Worm (Caenorhabditis elegans) whole organism, late embryonic: ENCODE data around the gene F10C2.7.
A peak's percentile ranks its signal among the peaks of the same experiment; 100 is the strongest.
"Not testable (repeated sequence)": the region's sequence is repeated elsewhere in the genome, so short reads cannot be mapped to it uniquely, and the experiment has no call there.

Experiments used
- C08G9.2 ChIP-seq: sonication (generic microtip); optimal IDR thresholded peaks from 2 replicates; lab custom pipeline; 2016; ENCODE audit warnings: mild to moderate bottlenecking, missing genetic modification characterization, moderate library complexity, missing compliant biosample characterization
- C38D4.7 ChIP-seq: fragments of 200-800 bp; sonication (Bioruptor generic); optimal IDR thresholded peaks from 2 replicates; lab custom pipeline; 2018; ENCODE audit warnings: mild to moderate bottlenecking, missing genetic modification characterization, moderate library complexity, missing compliant biosample characterization
- F13H6.1 ChIP-seq: sonication (generic microtip); optimal IDR thresholded peaks from 2 replicates; lab custom pipeline; 2016; ENCODE audit warnings: missing genetic modification characterization, missing compliant biosample characterization
- K02D7.2 ChIP-seq: sonication (generic microtip); optimal IDR thresholded peaks from 2 replicates; lab custom pipeline; 2017; ENCODE audit warnings: mild to moderate bottlenecking, missing genetic modification characterization, missing compliant biosample characterization
- K09A11.1 ChIP-seq: sonication (generic microtip); optimal IDR thresholded peaks from 2 replicates; lab custom pipeline; 2017; ENCODE audit warnings: antibody characterized with exemption, mild to moderate bottlenecking, missing genetic modification characterization, missing compliant biosample characterization; ENCODE audit not compliant: insufficient read depth
- T23F11.4 ChIP-seq: fragments of 200-800 bp; sonication (Bioruptor generic); optimal IDR thresholded peaks from 2 replicates; lab custom pipeline; 2018; ENCODE audit warnings: mild to moderate bottlenecking, missing genetic modification characterization, missing compliant biosample characterization
- Y22D7AL.16 ChIP-seq: sonication (generic microtip); optimal IDR thresholded peaks from 2 replicates; lab custom pipeline; 2016; ENCODE audit warnings: missing genetic modification characterization, missing compliant biosample characterization
- ahr-1 ChIP-seq: sonication (generic microtip); optimal IDR thresholded peaks from 2 replicates; lab custom pipeline; 2016; ENCODE audit warnings: missing genetic modification characterization, missing compliant biosample characterization
- ceh-14 ChIP-seq: sonication (generic microtip); optimal IDR thresholded peaks from 2 replicates; lab custom pipeline; 2016; ENCODE audit warnings: missing genotype, missing genetic modification characterization, missing compliant biosample characterization
- ceh-18 ChIP-seq: sonication (generic microtip); optimal IDR thresholded peaks from 2 replicates; lab custom pipeline; 2016; ENCODE audit warnings: missing genetic modification characterization, missing compliant biosample characterization
- ceh-2 ChIP-seq: sonication (generic microtip); optimal IDR thresholded peaks from 2 replicates; lab custom pipeline; 2016; ENCODE audit warnings: missing genotype, missing genetic modification characterization, missing compliant biosample characterization
- ceh-22 ChIP-seq: sonication (generic microtip); optimal IDR thresholded peaks from 2 replicates; lab custom pipeline; 2017; ENCODE audit warnings: missing biosample characterization, missing genetic modification characterization
- ceh-24 ChIP-seq: sonication (generic microtip); optimal IDR thresholded peaks from 2 replicates; lab custom pipeline; 2016; ENCODE audit warnings: mild to moderate bottlenecking, missing genetic modification characterization, missing compliant biosample characterization
- ceh-30 ChIP-seq: fragments of 150-350 bp; optimal IDR thresholded peaks from 2 replicates; lab custom pipeline; 2014; ENCODE audit warnings: missing biosample characterization, missing genetic modification characterization
- ceh-31 ChIP-seq: sonication (generic microtip); optimal IDR thresholded peaks from 2 replicates; lab custom pipeline; 2016; ENCODE audit warnings: missing genetic modification characterization, missing compliant biosample characterization
- ceh-34 ChIP-seq: sonication (generic microtip); optimal IDR thresholded peaks from 2 replicates; lab custom pipeline; 2016; ENCODE audit warnings: mild to moderate bottlenecking, missing genetic modification characterization, missing compliant biosample characterization
- ceh-45 ChIP-seq: fragments of 200-800 bp; sonication (Bioruptor generic); IDR thresholded peaks from 2 replicates; pipeline ENCODE4 v1.3.6; 2022; ENCODE audit warnings: missing genetic modification reagents, missing genetic modification characterization, missing compliant biosample characterization
- ceh-6 ChIP-seq: fragments of 200-800 bp; sonication (Bioruptor generic); optimal IDR thresholded peaks from 2 replicates; lab custom pipeline; 2018; ENCODE audit warnings: mild to moderate bottlenecking, missing genetic modification characterization, missing compliant biosample characterization
- ceh-9 ChIP-seq: sonication (generic microtip); optimal IDR thresholded peaks from 2 replicates; lab custom pipeline; 2016; ENCODE audit warnings: mild to moderate bottlenecking, missing genetic modification characterization, inconsistent platforms, missing compliant biosample characterization
- dve-1 ChIP-seq: sonication (generic microtip); optimal IDR thresholded peaks from 2 replicates; lab custom pipeline; 2017; ENCODE audit warnings: antibody characterized with exemption, mild to moderate bottlenecking, missing genetic modification characterization, missing compliant biosample characterization
- elt-4 ChIP-seq: sonication (generic microtip); optimal IDR thresholded peaks from 2 replicates; lab custom pipeline; 2016; ENCODE audit warnings: missing genetic modification characterization, missing compliant biosample characterization
- eyg-1 ChIP-seq: sonication (generic microtip); optimal IDR thresholded peaks from 2 replicates; lab custom pipeline; 2016; ENCODE audit warnings: missing genotype, missing genetic modification characterization, missing compliant biosample characterization
- fkh-6 ChIP-seq: sonication (generic microtip); optimal IDR thresholded peaks from 2 replicates; lab custom pipeline; 2016; ENCODE audit warnings: missing genetic modification characterization, missing compliant biosample characterization
- hlh-13 ChIP-seq: fragments of 200-800 bp; sonication (Bioruptor generic); optimal IDR thresholded peaks from 2 replicates; lab custom pipeline; 2018; ENCODE audit warnings: mild to moderate bottlenecking, missing genetic modification characterization, missing compliant biosample characterization
- hlh-15 ChIP-seq: sonication (generic microtip); optimal IDR thresholded peaks from 2 replicates; lab custom pipeline; 2016; ENCODE audit warnings: missing genetic modification characterization, missing compliant biosample characterization
- hlh-6 ChIP-seq: sonication (generic microtip); optimal IDR thresholded peaks from 2 replicates; lab custom pipeline; 2016; ENCODE audit warnings: missing genotype, missing genetic modification characterization, missing compliant biosample characterization
- hlh-8 ChIP-seq: sonication (generic microtip); optimal IDR thresholded peaks from 2 replicates; lab custom pipeline; 2016; ENCODE audit warnings: missing genotype, missing genetic modification characterization, missing compliant biosample characterization
- madf-2 ChIP-seq: sonication (generic microtip); optimal IDR thresholded peaks from 2 replicates; lab custom pipeline; 2017; ENCODE audit warnings: missing genetic modification characterization, missing compliant biosample characterization
- mec-3 ChIP-seq: sonication (generic microtip); optimal IDR thresholded peaks from 2 replicates; lab custom pipeline; 2016; ENCODE audit warnings: borderline replicate concordance, missing genetic modification characterization, missing compliant biosample characterization
- nfya-1 ChIP-seq: sonication (generic microtip); optimal IDR thresholded peaks from 2 replicates; lab custom pipeline; 2017; ENCODE audit warnings: missing genetic modification characterization, mild to moderate bottlenecking, missing compliant biosample characterization, antibody characterized with exemption, moderate library complexity
- nhr-11 ChIP-seq: fragments of 150-350 bp; optimal IDR thresholded peaks from 2 replicates; lab custom pipeline; 2014; ENCODE audit warnings: missing biosample characterization, missing genetic modification characterization
- nhr-232 ChIP-seq: sonication (generic microtip); optimal IDR thresholded peaks from 2 replicates; lab custom pipeline; 2016; ENCODE audit warnings: missing genetic modification characterization, missing compliant biosample characterization
- odd-2 ChIP-seq: sonication (generic microtip); optimal IDR thresholded peaks from 2 replicates; lab custom pipeline; 2017; ENCODE audit warnings: antibody characterized with exemption, mild to moderate bottlenecking, missing genetic modification characterization, missing compliant biosample characterization
- pat-9 ChIP-seq: fragments of 200-800 bp; sonication (Bioruptor generic); optimal IDR thresholded peaks from 2 replicates; lab custom pipeline; 2018; ENCODE audit warnings: mild to moderate bottlenecking, missing genetic modification characterization, moderate library complexity, missing compliant biosample characterization
- pha-2 ChIP-seq: sonication (generic microtip); optimal IDR thresholded peaks from 2 replicates; lab custom pipeline; 2017; ENCODE audit warnings: mild to moderate bottlenecking, missing genetic modification characterization, missing compliant biosample characterization
- pha-4 ChIP-seq: fragments of 150-350 bp; optimal IDR thresholded peaks from 2 replicates; lab custom pipeline; 2018; ENCODE audit warnings: missing biosample characterization, missing genetic modification reagents, missing genetic modification characterization
- pqm-1 ChIP-seq: sonication (generic microtip); optimal IDR thresholded peaks from 2 replicates; lab custom pipeline; 2016; ENCODE audit warnings: missing genetic modification characterization, missing compliant biosample characterization
- ref-2 ChIP-seq: sonication (generic microtip); optimal IDR thresholded peaks from 2 replicates; lab custom pipeline; 2016; ENCODE audit warnings: missing genetic modification characterization, missing compliant biosample characterization
- rnt-1 ChIP-seq: sonication (generic microtip); optimal IDR thresholded peaks from 2 replicates; lab custom pipeline; 2016; ENCODE audit warnings: missing genetic modification characterization, missing compliant biosample characterization
- syd-9 ChIP-seq: sonication (generic microtip); optimal IDR thresholded peaks from 2 replicates; lab custom pipeline; 2016; ENCODE audit warnings: mild to moderate bottlenecking, missing genetic modification characterization, moderate library complexity, missing compliant biosample characterization
- tbx-7 ChIP-seq: sonication (generic microtip); optimal IDR thresholded peaks from 2 replicates; lab custom pipeline; 2016; ENCODE audit warnings: missing genotype, missing genetic modification characterization, missing compliant biosample characterization
- unc-3 ChIP-seq, 2 experiments: fragments of 200-800 bp in 1 of 2; sonication (Bioruptor generic) in 1 of 2; sonication (generic microtip) in 1 of 2; conservative IDR thresholded peaks in 1 of 2; optimal IDR thresholded peaks in 1 of 2; 2 replicates each; pipeline versions ENCODE4 v1.3.6 to Lab custom; 2016 to 2022; ENCODE audit warnings: missing compliant biosample characterization in 2 of 2, missing genetic modification characterization in 2 of 2, missing genetic modification reagents in 1 of 2
- unc-42 ChIP-seq: sonication (generic microtip); optimal IDR thresholded peaks from 2 replicates; lab custom pipeline; 2016; ENCODE audit warnings: missing genotype, missing genetic modification characterization, missing compliant biosample characterization
- unc-86 ChIP-seq: sonication (generic microtip); optimal IDR thresholded peaks from 2 replicates; lab custom pipeline; 2016; ENCODE audit warnings: missing genetic modification characterization, missing compliant biosample characterization
- zip-5 ChIP-seq: sonication (generic microtip); optimal IDR thresholded peaks from 2 replicates; lab custom pipeline; 2016; ENCODE audit warnings: missing genetic modification characterization, missing compliant biosample characterization
- ztf-16 ChIP-seq: sonication (generic microtip); optimal IDR thresholded peaks from 2 replicates; lab custom pipeline; 2017; ENCODE audit warnings: missing genetic modification characterization, missing compliant biosample characterization

F10C2.7 gene

DNA sequence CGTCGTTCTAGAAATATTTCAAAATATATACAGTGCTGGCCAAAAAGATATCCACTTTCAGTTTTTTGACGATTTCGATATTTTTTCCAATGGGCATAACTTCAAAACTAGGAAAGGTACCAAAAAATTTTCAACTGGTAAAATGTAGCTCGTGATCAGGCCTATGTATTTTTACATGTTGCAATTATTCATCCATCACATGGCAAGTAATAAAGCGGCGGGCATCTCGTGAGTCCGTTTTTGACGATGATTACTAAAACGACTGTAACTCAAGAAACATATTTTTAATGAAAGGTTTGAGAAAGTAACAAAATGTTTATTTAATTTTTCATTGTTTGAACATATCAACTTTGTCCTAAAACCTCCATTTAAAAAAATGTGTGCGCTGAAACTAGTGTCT, 33.7 kb upstream of the F10C2.7 start, which contains the start of gene F10C2.3:
TSS of gene F10C2.3 (plus strand) at position 301 of the 400 bp plus-strand sequence.
- TF ChIP-seq ztf-16, unc-86, hlh-8 (tag; lab: Kevin White, UChicago): not testable (repeated sequence)
- TF ChIP-seq, all 69 proteins: peak for 0; not testable (repeated sequence) for 69

DNA sequence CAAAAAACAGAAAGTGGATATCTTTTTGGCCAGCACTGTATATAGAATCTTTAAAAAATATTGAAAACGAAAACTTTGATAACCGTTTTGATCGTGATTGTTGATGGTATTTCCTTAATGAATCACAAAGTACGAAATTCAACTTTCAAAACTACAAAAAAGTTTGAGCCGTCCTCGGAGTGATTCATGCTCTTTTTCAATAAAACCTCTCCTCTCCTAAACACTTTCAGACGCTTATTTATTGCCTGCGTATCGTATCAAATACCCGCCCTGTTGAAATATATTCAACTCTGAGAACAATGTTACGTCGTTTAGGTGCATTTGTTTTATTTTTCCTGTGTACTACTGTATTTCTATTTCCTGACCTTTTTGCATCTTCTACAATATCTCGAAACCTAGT, 32.8 kb upstream of the F10C2.7 start:
- TF ChIP-seq nhr-232 (tag; lab: Kevin White, UChicago): no peak
- TF ChIP-seq ceh-30 (tag; lab: Kevin White, UChicago): no peak
- TF ChIP-seq C38D4.7 (GFP tag; lab: Kevin White, UChicago): no peak
- TF ChIP-seq C08G9.2 (tag; lab: Kevin White, UChicago): no peak
- TF ChIP-seq zip-5: no peak
- TF ChIP-seq hlh-6 (tag; lab: Kevin White, UChicago): no peak
- no peak for TF ChIP-seq rnt-1 (tag; lab: Kevin White, UChicago)
- no peak for TF ChIP-seq hlh-15 (tag; lab: Kevin White, UChicago)
- no peak for TF ChIP-seq pha-2 (tag; lab: Kevin White, UChicago)
- no peak for TF ChIP-seq ceh-34 (tag; lab: Kevin White, UChicago)
- no peak for TF ChIP-seq syd-9 (tag; lab: Kevin White, UChicago)
- no peak for TF ChIP-seq odd-2 (tag; lab: Kevin White, UChicago)
- no peak for TF ChIP-seq hlh-13
- TF ChIP-seq pqm-1 (tag; lab: Kevin White, UChicago): no peak
- no peak for TF ChIP-seq ceh-9 (tag; lab: Kevin White, UChicago)
- TF ChIP-seq pha-4 (tag; lab: Kevin White, UChicago): no peak
- TF ChIP-seq, all 69 proteins: peak for 0

DNA sequence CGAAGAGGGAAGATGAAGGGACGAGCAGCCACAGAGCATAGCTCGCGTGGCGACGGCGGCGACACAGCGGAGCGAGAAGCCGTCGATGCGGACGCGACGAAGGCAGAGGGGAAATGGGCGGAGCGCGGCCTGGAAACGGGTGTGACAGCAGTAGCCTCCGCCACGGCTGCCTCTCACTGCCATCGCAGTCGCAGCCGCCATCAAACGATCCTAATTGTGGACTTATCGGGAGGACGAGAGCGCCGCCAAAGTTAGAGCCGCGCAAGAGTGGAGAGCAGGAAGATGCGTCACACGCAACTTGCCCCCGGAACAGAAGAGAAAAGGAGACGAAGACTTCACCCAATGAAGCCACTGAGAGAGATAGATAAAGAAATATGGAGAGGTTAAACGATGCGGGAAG, 29.4 kb upstream of the F10C2.7 start:
- TF ChIP-seq hlh-15 (tag; lab: Kevin White, UChicago): no peak
- peak; percentile 29 for TF ChIP-seq Y22D7AL.16 (tag; lab: Kevin White, UChicago)
- TF ChIP-seq hlh-6 (tag; lab: Kevin White, UChicago): peak; percentile 43
- TF ChIP-seq unc-42: peak; percentile 78
- peak; percentile 7 for TF ChIP-seq ref-2 (tag; lab: Kevin White, UChicago)
- TF ChIP-seq K09A11.1: no peak
- TF ChIP-seq T23F11.4: no peak
- TF ChIP-seq syd-9 (tag; lab: Kevin White, UChicago): no peak
- peak; percentile 61 for TF ChIP-seq mec-3 (tag; lab: Kevin White, UChicago)
- TF ChIP-seq hlh-13: no peak
- TF ChIP-seq K02D7.2 (tag; lab: Kevin White, UChicago): no peak
- TF ChIP-seq unc-86 (tag; lab: Kevin White, UChicago): peak; percentile 11
- peak; percentile 10 for TF ChIP-seq ceh-6 (GFP tag; lab: Kevin White, UChicago)
- no peak for TF ChIP-seq ceh-24 (tag; lab: Kevin White, UChicago)
- TF ChIP-seq F13H6.1 (tag; lab: Kevin White, UChicago): peak; percentile 56
- peak; percentile 59 for TF ChIP-seq elt-4
- TF ChIP-seq ceh-18 (tag; lab: Kevin White, UChicago): peak; percentile 25
- TF ChIP-seq C38D4.7 (GFP tag; lab: Kevin White, UChicago): peak; percentile 9
- TF ChIP-seq unc-3 (GFP tag; conservative IDR thresholded peaks at IDR 0.05; lab: Robert Waterston, UW): 0 out of 2 replicates have a peak, but pooled peaks have one; percentile 16
- TF ChIP-seq unc-3 (tag; optimal IDR thresholded peaks at IDR 0.05; lab: Kevin White, UChicago): no peak
- TF ChIP-seq ahr-1: no peak
- no peak for TF ChIP-seq madf-2 (tag; lab: Kevin White, UChicago)
- no peak for TF ChIP-seq odd-2 (tag; lab: Kevin White, UChicago)
- no peak for TF ChIP-seq ceh-45 (GFP tag; lab: Robert Waterston, UW)
- TF ChIP-seq ceh-22 (tag; lab: Kevin White, UChicago): no peak
- peak; percentile 12 for TF ChIP-seq tbx-7
- TF ChIP-seq ceh-9 (tag; lab: Kevin White, UChicago): no peak
- TF ChIP-seq nhr-11 (tag; lab: Kevin White, UChicago): no peak
- TF ChIP-seq pat-9 (tag; lab: Kevin White, UChicago): no peak
- TF ChIP-seq eyg-1 (tag; lab: Kevin White, UChicago): no peak
- TF ChIP-seq ceh-31 (tag; lab: Kevin White, UChicago): no peak
- no peak for TF ChIP-seq rnt-1 (tag; lab: Kevin White, UChicago)
- TF ChIP-seq nfya-1 (tag; lab: Kevin White, UChicago): no peak
- TF ChIP-seq fkh-6 (tag; lab: Kevin White, UChicago): no peak
- peak; percentile 43 for TF ChIP-seq C08G9.2 (tag; lab: Kevin White, UChicago)
- no peak for TF ChIP-seq ceh-2 (tag; lab: Kevin White, UChicago)
- peak; percentile 26 for TF ChIP-seq ceh-34 (tag; lab: Kevin White, UChicago)
- TF ChIP-seq ceh-14 (tag; lab: Kevin White, UChicago): peak; percentile 1
- no peak for TF ChIP-seq dve-1 (tag; lab: Kevin White, UChicago)
- no peak for TF ChIP-seq hlh-8 (tag; lab: Kevin White, UChicago)
- TF ChIP-seq nhr-232 (tag; lab: Kevin White, UChicago): no peak
